Fruit fly (Drosophila melanogaster) whole organism, embryonic: ENCODE data around the gene brm.
A peak's percentile ranks its signal among the peaks of the same experiment; 100 is the strongest.

Experiments
- Atf-2 ChIP-seq: fragments of 200-800 bp; sonication (Bioruptor generic); optimal IDR thresholded peaks from 2 replicates; lab custom pipeline; 2016; ENCODE audit warnings: missing biosample characterization, missing genetic modification characterization
- Atf3 ChIP-seq: fragments of 200-800 bp; sonication (Bioruptor generic); optimal IDR thresholded peaks from 3 replicates; lab custom pipeline; 2016; ENCODE audit warnings: missing biosample characterization, missing genetic modification characterization
- CG10543 ChIP-seq: fragments of 200-800 bp; sonication (Bioruptor generic); optimal IDR thresholded peaks from 3 replicates; lab custom pipeline; 2017; ENCODE audit warnings: missing biosample characterization, mild to moderate bottlenecking, missing genetic modification characterization, moderate library complexity
- CG13123 ChIP-seq: fragments of 200-800 bp; sonication (Bioruptor generic); optimal IDR thresholded peaks from 2 replicates; lab custom pipeline; 2016; ENCODE audit warnings: missing biosample characterization, missing genetic modification characterization
- CG13894 ChIP-seq: fragments of 200-800 bp; sonication (Bioruptor generic); optimal IDR thresholded peaks from 3 replicates; lab custom pipeline; 2018; ENCODE audit warnings: missing biosample characterization, mild to moderate bottlenecking, missing genetic modification characterization, moderate library complexity
- CG14667 ChIP-seq: fragments of 200-800 bp; sonication (Bioruptor generic); IDR thresholded peaks from 2 replicates; pipeline ENCODE4 v1.3.6; 2022; ENCODE audit warnings: missing biosample characterization, missing genetic modification characterization
- CG15269 ChIP-seq: fragments of 200-800 bp; sonication (Bioruptor generic); optimal IDR thresholded peaks from 2 replicates; lab custom pipeline; 2018; ENCODE audit warnings: missing biosample characterization, mild to moderate bottlenecking, missing genetic modification characterization, moderate library complexity
- CG18599 ChIP-seq: fragments of 200-800 bp; sonication (Bioruptor generic); optimal IDR thresholded peaks from 3 replicates; lab custom pipeline; 2017; ENCODE audit warnings: missing biosample characterization, missing genetic modification characterization, mild to moderate bottlenecking, moderate library complexity, missing genetic modification reagents
- CG2712 ChIP-seq: fragments of 200-800 bp; optimal IDR thresholded peaks from 3 replicates; lab custom pipeline; 2019; ENCODE audit warnings: missing biosample characterization, mild to moderate bottlenecking, missing genetic modification characterization, moderate library complexity
- CG3163 ChIP-seq: fragments of 200-800 bp; sonication (Bioruptor generic); optimal IDR thresholded peaks from 3 replicates; lab custom pipeline; 2016; ENCODE audit warnings: missing biosample characterization, missing genetic modification characterization
- CG3995 ChIP-seq: fragments of 200-800 bp; sonication (Bioruptor generic); optimal IDR thresholded peaks from 3 replicates; lab custom pipeline; 2016; ENCODE audit warnings: missing biosample characterization, missing genetic modification characterization
- CG5245 ChIP-seq: fragments of 200-800 bp; sonication (Bioruptor generic); optimal IDR thresholded peaks from 3 replicates; lab custom pipeline; 2016; ENCODE audit warnings: missing biosample characterization, missing genetic modification characterization
- CG7372 ChIP-seq: fragments of 200-800 bp; sonication (Bioruptor generic); IDR thresholded peaks from 2 replicates; pipeline ENCODE4 v1.3.6; 2022; ENCODE audit warnings: missing biosample characterization, missing genetic modification characterization
- CG8281 ChIP-seq: fragments of 200-800 bp; sonication (Bioruptor generic); optimal IDR thresholded peaks from 2 replicates; lab custom pipeline; 2018; ENCODE audit warnings: missing biosample characterization, mild to moderate bottlenecking, missing genetic modification characterization, moderate library complexity
- CG9437 ChIP-seq: fragments of 200-800 bp; sonication (Bioruptor generic); optimal IDR thresholded peaks from 2 replicates; lab custom pipeline; 2018; ENCODE audit warnings: missing biosample characterization, mild to moderate bottlenecking, missing genetic modification characterization
- CG9876 ChIP-seq: fragments of 200-800 bp; sonication (Bioruptor generic); optimal IDR thresholded peaks from 2 replicates; lab custom pipeline; 2016; ENCODE audit warnings: missing biosample characterization, missing genetic modification characterization
- Doc2 ChIP-seq: fragments of 200-800 bp; sonication (Bioruptor generic); IDR thresholded peaks from 2 replicates; pipeline ENCODE4 v1.3.6; 2022; ENCODE audit warnings: missing biosample characterization, missing genetic modification characterization
- Dp ChIP-seq: fragments of 200-800 bp; sonication (Bioruptor generic); optimal IDR thresholded peaks from 2 replicates; lab custom pipeline; 2018; ENCODE audit warnings: missing biosample characterization, mild to moderate bottlenecking, missing genetic modification characterization, moderate library complexity
- Drgx ChIP-seq: fragments of 200-800 bp; sonication (Bioruptor generic); IDR thresholded peaks from 2 replicates; pipeline ENCODE4 v1.3.6; 2022; ENCODE audit warnings: missing biosample characterization, missing genetic modification characterization
- Ets65A ChIP-seq: fragments of 200-800 bp; sonication (Bioruptor generic); peaks from one replicate; lab custom pipeline; 2016; ENCODE audit warnings: missing biosample characterization, missing genetic modification characterization
- Fer2 ChIP-seq: fragments of 200-800 bp; sonication (Bioruptor generic); optimal IDR thresholded peaks from 2 replicates; lab custom pipeline; 2018; ENCODE audit warnings: missing biosample characterization, mild to moderate bottlenecking, missing genetic modification characterization, moderate library complexity
- Hr51 ChIP-seq, 2 experiments: fragments of 200-800 bp; sonication (Bioruptor generic); optimal IDR thresholded peaks; 2 replicates in 1 of 2; 3 replicates in 1 of 2; lab custom pipeline; 2016 to 2018; ENCODE audit warnings: missing biosample characterization in 2 of 2, missing genetic modification characterization in 2 of 2, mild to moderate bottlenecking in 1 of 2, moderate library complexity in 1 of 2
- Lhr ChIP-seq: fragments of 200-800 bp; sonication (Bioruptor generic); optimal IDR thresholded peaks from 3 replicates; lab custom pipeline; 2017; ENCODE audit warnings: mild to moderate bottlenecking, missing biosample characterization, missing genetic modification reagents, missing genetic modification characterization
- Max ChIP-seq: fragments of 200-800 bp; sonication (Bioruptor generic); optimal IDR thresholded peaks from 2 replicates; lab custom pipeline; 2016; ENCODE audit warnings: missing biosample characterization, mild to moderate bottlenecking, missing genetic modification characterization
- NC2β ChIP-seq: fragments of 200-800 bp; sonication (Bioruptor generic); optimal IDR thresholded peaks from 2 replicates; lab custom pipeline; 2016; ENCODE audit warnings: missing biosample characterization, missing genetic modification characterization
- Optix ChIP-seq: fragments of 200-800 bp; sonication (Bioruptor generic); IDR thresholded peaks from 3 replicates; pipeline ENCODE4 v1.3.6; 2022; ENCODE audit warnings: missing biosample characterization, missing genetic modification characterization
- Rfx ChIP-seq: fragments of 200-800 bp; sonication (Bioruptor generic); IDR thresholded peaks from 2 replicates; pipeline ENCODE4 v1.3.6; 2022; ENCODE audit warnings: missing biosample characterization, missing genetic modification characterization
- Scr ChIP-seq: fragments of 200-800 bp; sonication (Bioruptor generic); IDR thresholded peaks from 2 replicates; pipeline ENCODE4 v1.3.6; 2022; ENCODE audit warnings: missing biosample characterization, missing genetic modification characterization; ENCODE audit not compliant: partially characterized antibody
- Six4 ChIP-seq: fragments of 200-800 bp; sonication (Bioruptor generic); optimal IDR thresholded peaks from 2 replicates; lab custom pipeline; 2016; ENCODE audit warnings: missing biosample characterization, missing genetic modification characterization
- ab ChIP-seq: fragments of 200-800 bp; sonication (Bioruptor generic); optimal IDR thresholded peaks from 2 replicates; lab custom pipeline; 2016; ENCODE audit warnings: missing biosample characterization, missing genetic modification characterization
- bab2 ChIP-seq: fragments of 200-800 bp; sonication (Bioruptor generic); optimal IDR thresholded peaks from 2 replicates; lab custom pipeline; 2016; ENCODE audit warnings: missing biosample characterization, missing genetic modification characterization
- cas ChIP-seq: fragments of 200-800 bp; sonication (Bioruptor generic); IDR thresholded peaks from 2 replicates; pipeline ENCODE4 v1.3.6; 2022; ENCODE audit warnings: missing biosample characterization, missing genetic modification characterization
- dmrt11E ChIP-seq: fragments of 200-800 bp; sonication (Bioruptor generic); optimal IDR thresholded peaks from 3 replicates; lab custom pipeline; 2018; ENCODE audit warnings: missing biosample characterization, mild to moderate bottlenecking, missing genetic modification characterization, moderate library complexity
- dmrt99B ChIP-seq: fragments of 200-800 bp; sonication (Bioruptor generic); optimal IDR thresholded peaks from 2 replicates; lab custom pipeline; 2018; ENCODE audit warnings: missing biosample characterization, mild to moderate bottlenecking, missing genetic modification characterization, moderate library complexity
- emc ChIP-seq: fragments of 200-800 bp; sonication (Bioruptor generic); optimal IDR thresholded peaks from 2 replicates; lab custom pipeline; 2016; ENCODE audit warnings: missing biosample characterization, missing genetic modification characterization
- fd96Cb ChIP-seq: fragments of 200-800 bp; sonication (Bioruptor generic); optimal IDR thresholded peaks from 2 replicates; lab custom pipeline; 2018; ENCODE audit warnings: missing biosample characterization, mild to moderate bottlenecking, missing genetic modification characterization, moderate library complexity
- grau ChIP-seq: fragments of 200-800 bp; optimal IDR thresholded peaks from 3 replicates; lab custom pipeline; 2019; ENCODE audit warnings: missing biosample characterization, mild to moderate bottlenecking, missing genetic modification characterization, moderate library complexity
- hkb ChIP-seq, 2 experiments: fragments of 200-800 bp in 1 of 2; fragments of >200 bp in 1 of 2; sonication (Bioruptor generic) in 1 of 2; IDR thresholded peaks in 1 of 2; optimal IDR thresholded peaks in 1 of 2; 2 replicates each; pipeline versions ENCODE4 v1.3.6 to Lab custom; 2017 to 2022; ENCODE audit warnings: missing biosample characterization in 1 of 2, missing genetic modification characterization in 1 of 2
- jigr1 ChIP-seq: fragments of 200-800 bp; sonication (Bioruptor generic); IDR thresholded peaks from 3 replicates; pipeline ENCODE4 v1.3.6; 2022; ENCODE audit warnings: missing biosample characterization, missing genetic modification characterization
- lab ChIP-seq: fragments of 200-800 bp; sonication (Bioruptor generic); optimal IDR thresholded peaks from 3 replicates; lab custom pipeline; 2017; ENCODE audit warnings: missing biosample characterization, missing genetic modification characterization, mild to moderate bottlenecking, moderate library complexity, missing genetic modification reagents
- lbe ChIP-seq: fragments of 200-800 bp; sonication (Bioruptor generic); optimal IDR thresholded peaks from 2 replicates; lab custom pipeline; 2016; ENCODE audit warnings: missing biosample characterization, mild to moderate bottlenecking, missing genetic modification characterization
- lola ChIP-seq, 3 experiments: fragments of >200 bp in 2 of 3; fragments of 200-800 bp in 1 of 3; sonication (Bioruptor generic) in 1 of 3; optimal IDR thresholded peaks; 2 replicates each; lab custom pipeline; 2017 to 2019; ENCODE audit warnings: missing biosample characterization in 3 of 3, missing genetic modification characterization in 3 of 3, mild to moderate bottlenecking in 1 of 3, moderate library complexity in 1 of 3
- otp ChIP-seq: fragments of 200-800 bp; sonication (Bioruptor generic); IDR thresholded peaks from 3 replicates; pipeline ENCODE4, ENCODE4 v1.3.6; 2022; ENCODE audit warnings: missing biosample characterization, missing genetic modification characterization
- ranshi ChIP-seq: fragments of 200-800 bp; sonication (Bioruptor generic); IDR thresholded peaks from 2 replicates; pipeline ENCODE4 v1.3.6; 2022; ENCODE audit warnings: missing biosample characterization, missing genetic modification characterization
- sens ChIP-seq: fragments of 200-800 bp; sonication (Bioruptor generic); peaks from one replicate; lab custom pipeline; 2016; ENCODE audit warnings: missing biosample characterization, missing genetic modification characterization
- slbo ChIP-seq: fragments of 200-800 bp; sonication (Bioruptor generic); IDR thresholded peaks from 2 replicates; pipeline ENCODE4 v1.3.6; 2022; ENCODE audit warnings: missing biosample characterization, missing genetic modification characterization
- trem ChIP-seq: fragments of 200-800 bp; optimal IDR thresholded peaks from 3 replicates; lab custom pipeline; 2019; ENCODE audit warnings: missing biosample characterization, mild to moderate bottlenecking, missing genetic modification characterization, moderate library complexity
- wdn ChIP-seq: fragments of 200-800 bp; sonication (Bioruptor generic); IDR thresholded peaks from 2 replicates; pipeline ENCODE4 v1.3.6; 2022; ENCODE audit warnings: missing biosample characterization, missing genetic modification characterization

Gene brm

dm6 chr3L:16026065-16026789, 43.6 kb upstream of the brm start (continued):
- TF ChIP-seq otp (GFP tag; lab: Robert Waterston, UW) (peak; percentile 80; the same call in 1 of the 3 replicates), CG3163 (GFP tag; lab: Kevin White, UChicago) (peak; percentile 72), Scr (GFP tag; lab: Robert Waterston, UW) (no peak), Optix (GFP tag; lab: Robert Waterston, UW) (peak; percentile 61; the same call in 1 of the 3 replicates), CG14667 (no peak), jigr1 (GFP tag; lab: Robert Waterston, UW) (no peak), CG9876 (GFP tag; lab: Kevin White, UChicago) (peak; percentile 44), Max (GFP tag; lab: Kevin White, UChicago) (no peak), cas (GFP tag; lab: Robert Waterston, UW) (no peak), wdn (GFP tag; lab: Robert Waterston, UW) (peak; percentile 40; the same call in 1 of the 2 replicates), CG15269 (tag; lab: Kevin White, UChicago) (peak; percentile 5), CG9437 (GFP tag; lab: Kevin White, UChicago) (peak; percentile 11), Ets65A (peak; percentile 78), CG13123 (GFP tag; lab: Kevin White, UChicago) (peak; percentile 20), ranshi (peak; percentile 35; the same call in 1 of the 2 replicates), Fer2 (tag; lab: Kevin White, UChicago) (peak; percentile 19), Hr51 (GFP tag; optimal IDR thresholded peaks at IDR 0.05; lab: Kevin White, UChicago) (peak; percentile 33 to 68), CG5245 (no peak), Rfx (GFP tag; lab: Robert Waterston, UW) (no peak; the same call in 1 of the 2 replicates), CG13894 (no peak), CG10543 (GFP tag; lab: Kevin White, UChicago) (peak; percentile 87), dmrt11E (tag; lab: Kevin White, UChicago) (peak; percentile 72), bab2 (GFP tag; lab: Kevin White, UChicago) (peak; percentile 81), emc (GFP tag; lab: Kevin White, UChicago) (no peak), hkb (optimal IDR thresholded peaks at IDR 0.05; lab: Kevin White, UChicago) (no peak), hkb (GFP tag; IDR thresholded peaks at IDR 0.05; lab: Robert Waterston, UW) (peak; percentile 56; the same call in 1 of the 2 replicates), Lhr (GFP tag; lab: Kevin White, UChicago) (peak; percentile 54), grau (tag; lab: Kevin White, UChicago) (peak; percentile 89), trem (tag; lab: Kevin White, UChicago) (peak; percentile 8), slbo (GFP tag; lab: Robert Waterston, UW) (0 out of 2 replicates have a peak, but pooled peaks have one; percentile 33), CG3995 (GFP tag; lab: Kevin White, UChicago) (no peak), Six4 (GFP tag; lab: Kevin White, UChicago) (peak; percentile 34), CG18599 (GFP tag; lab: Kevin White, UChicago) (peak; percentile 60), Doc2 (no peak), dmrt99B (tag; lab: Kevin White, UChicago) (peak; percentile 28), sens (GFP tag; lab: Kevin White, UChicago) (peak; percentile 94), NC2β (GFP tag; lab: Kevin White, UChicago) (peak; percentile 72), fd96Cb (tag; lab: Kevin White, UChicago) (peak; percentile 4), lola (GFP tag; optimal IDR thresholded peaks at IDR 0.05; lab: Kevin White, UChicago) (peak in 1 of 3 experiments; percentile 51), lab (GFP tag; lab: Kevin White, UChicago) (peak; percentile 78), CG7372 (GFP tag; lab: Robert Waterston, UW) (no peak), lbe (GFP tag; lab: Kevin White, UChicago) (no peak), ab (GFP tag; lab: Kevin White, UChicago) (no peak), CG8281 (peak; percentile 48), Drgx (GFP tag; lab: Robert Waterston, UW) (peak; percentile 48; the same call in 1 of the 2 replicates), Atf-2 (GFP tag; lab: Kevin White, UChicago) (peak; percentile 42), Atf3 (GFP tag; lab: Kevin White, UChicago) (peak; percentile 35), CG2712 (peak; percentile 53), Dp (peak; percentile 15)
